Worm (Caenorhabditis elegans) whole organism, L4 larva: ENCODE measurements around the gene dao-6.

Source experiments
- F10B5.3 ChIP-seq: sonication (generic microtip); optimal IDR thresholded peaks from 2 replicates; lab custom pipeline; 2016; ENCODE audit warnings: mild to moderate bottlenecking, missing genetic modification characterization, missing compliant biosample characterization
- Y105C5A.15 ChIP-seq: fragments of 200-800 bp; sonication (Bioruptor generic); IDR thresholded peaks from 2 replicates; pipeline ENCODE4 v1.3.6; 2022; ENCODE audit warnings: missing genetic modification characterization, missing compliant biosample characterization
- Y48G9A.11 ChIP-seq: fragments of 200-800 bp; sonication (Bioruptor generic); IDR thresholded peaks from 2 replicates; pipeline ENCODE4 v1.3.6; 2022; ENCODE audit warnings: missing genetic modification reagents, missing genetic modification characterization, missing compliant biosample characterization
- ZK337.2 ChIP-seq: fragments of 200-800 bp; sonication (Bioruptor generic); IDR thresholded peaks from 2 replicates; pipeline ENCODE4 v1.3.6; 2022; ENCODE audit warnings: missing genetic modification reagents, missing genetic modification characterization, missing compliant biosample characterization
- ama-1 ChIP-seq: fragments of 150-350 bp; optimal IDR thresholded peaks from 2 replicates; lab custom pipeline; 2014; ENCODE audit warnings: inconsistent platforms, mixed read lengths
- attf-4 ChIP-seq: sonication (generic microtip); optimal IDR thresholded peaks from 3 replicates; lab custom pipeline; 2017; ENCODE audit warnings: missing biosample characterization, missing genetic modification characterization
- ceh-32 ChIP-seq: sonication (generic microtip); optimal IDR thresholded peaks from 2 replicates; lab custom pipeline; 2016; ENCODE audit warnings: mild to moderate bottlenecking, missing genetic modification characterization, missing compliant biosample characterization; ENCODE audit not compliant: poor library complexity
- ces-1 ChIP-seq: fragments of 150-350 bp; sonication (generic microtip); optimal IDR thresholded peaks from 4 replicates; lab custom pipeline; 2014; ENCODE audit warnings: missing biosample characterization, missing genetic modification reagents, missing genetic modification characterization
- cey-2 ChIP-seq: sonication (generic microtip); optimal IDR thresholded peaks from 3 replicates; lab custom pipeline; 2017; ENCODE audit warnings: missing genetic modification characterization, mild to moderate bottlenecking, missing compliant biosample characterization, antibody characterized with exemption, borderline replicate concordance; ENCODE audit not compliant: insufficient read depth
- ctbp-1 ChIP-seq: fragments of 200-800 bp; sonication (Bioruptor generic); IDR thresholded peaks from 2 replicates; pipeline ENCODE4 v1.3.6; 2022; ENCODE audit warnings: missing genetic modification reagents, missing genetic modification characterization, missing compliant biosample characterization
- daf-12 ChIP-seq: fragments of 150-350 bp; optimal IDR thresholded peaks from 2 replicates; lab custom pipeline; 2014; ENCODE audit warnings: missing biosample characterization, missing genetic modification reagents, missing genetic modification characterization
- dmd-8 ChIP-seq: fragments of 200-800 bp; sonication (Bioruptor generic); IDR thresholded peaks from 2 replicates; pipeline ENCODE4 v1.3.6; 2022; ENCODE audit warnings: missing genetic modification characterization, missing compliant biosample characterization
- dpl-1 ChIP-seq: fragments of 150-350 bp; optimal IDR thresholded peaks from 2 replicates; lab custom pipeline; 2014; ENCODE audit warnings: missing biosample characterization, missing genetic modification reagents, missing genetic modification characterization
- egl-27 ChIP-seq: sonication (generic microtip); optimal IDR thresholded peaks from 3 replicates; lab custom pipeline; 2017; ENCODE audit warnings: missing biosample characterization, missing genetic modification reagents, missing genetic modification characterization
- egl-43 ChIP-seq: fragments of 200-800 bp; sonication (Bioruptor generic); IDR thresholded peaks from 2 replicates; pipeline ENCODE4 v1.3.6; 2022; ENCODE audit warnings: missing genetic modification reagents, missing genetic modification characterization, missing compliant biosample characterization
- hif-1 ChIP-seq, 2 experiments: sonication (generic microtip); optimal IDR thresholded peaks; 2 replicates each; lab custom pipeline; 2016 to 2017; ENCODE audit warnings: missing compliant biosample characterization in 2 of 2, missing genetic modification characterization in 2 of 2, missing genetic modification reagents in 2 of 2, missing genotype in 2 of 2, mild to moderate bottlenecking in 1 of 2
- hlh-30 ChIP-seq: sonication (generic microtip); optimal IDR thresholded peaks from 2 replicates; lab custom pipeline; 2017; ENCODE audit warnings: antibody characterized with exemption, mild to moderate bottlenecking, missing genetic modification characterization, missing compliant biosample characterization; ENCODE audit not compliant: insufficient read depth
- hmg-1.1 ChIP-seq: fragments of 200-800 bp; sonication (Bioruptor generic); IDR thresholded peaks from 2 replicates; pipeline ENCODE4 v1.3.6; 2022; ENCODE audit warnings: missing genetic modification reagents, missing genetic modification characterization, missing compliant biosample characterization
- lin-1 ChIP-seq: fragments of 200-800 bp; sonication (Bioruptor generic); IDR thresholded peaks from 2 replicates; pipeline ENCODE4 v1.3.6; 2022; ENCODE audit warnings: missing genetic modification reagents, missing genetic modification characterization, missing compliant biosample characterization
- lin-13 ChIP-seq: fragments of 150-350 bp; optimal IDR thresholded peaks from 2 replicates; lab custom pipeline; 2014; ENCODE audit warnings: missing biosample characterization, missing genetic modification reagents, missing genetic modification characterization
- lin-15B ChIP-seq: fragments of 150-350 bp; sonication (generic microtip); optimal IDR thresholded peaks from 3 replicates; lab custom pipeline; 2014; ENCODE audit warnings: missing biosample characterization, missing genetic modification characterization
- lin-38 ChIP-seq: fragments of 200-800 bp; sonication (Bioruptor generic); IDR thresholded peaks from 2 replicates; pipeline ENCODE4 v1.3.6; 2022; ENCODE audit warnings: missing genetic modification reagents, missing genetic modification characterization, missing compliant biosample characterization
- lin-39 ChIP-seq: fragments of 150-350 bp; optimal IDR thresholded peaks from 2 replicates; lab custom pipeline; 2014; ENCODE audit warnings: missing biosample characterization, missing genetic modification reagents, missing genetic modification characterization
- madf-5 ChIP-seq, 2 experiments: fragments of 200-800 bp; sonication (Bioruptor generic); IDR thresholded peaks; 2 replicates each; pipeline ENCODE4 v1.3.6; 2022; ENCODE audit warnings: missing compliant biosample characterization in 2 of 2, missing genetic modification characterization in 2 of 2
- mdt-29 ChIP-seq: fragments of 200-800 bp; sonication (Bioruptor generic); IDR thresholded peaks from 2 replicates; pipeline ENCODE4 v1.3.6; 2022; ENCODE audit warnings: missing genetic modification reagents, missing genetic modification characterization, missing compliant biosample characterization
- mxl-2 ChIP-seq: fragments of 200-800 bp; sonication (Bioruptor generic); conservative IDR thresholded peaks from 2 replicates; pipeline ENCODE4 v1.3.6; 2022; ENCODE audit warnings: missing genetic modification reagents, missing genetic modification characterization, missing compliant biosample characterization
- mxl-3 ChIP-seq: fragments of 200-800 bp; sonication (Bioruptor generic); optimal IDR thresholded peaks from 2 replicates; lab custom pipeline; 2018; ENCODE audit warnings: mild to moderate bottlenecking, missing genetic modification characterization, missing compliant biosample characterization
- nhr-10 ChIP-seq: fragments of 150-350 bp; optimal IDR thresholded peaks from 2 replicates; lab custom pipeline; 2014; ENCODE audit warnings: missing biosample characterization, missing genetic modification characterization
- nhr-102 ChIP-seq: sonication (generic microtip); optimal IDR thresholded peaks from 2 replicates; lab custom pipeline; 2016; ENCODE audit warnings: mild to moderate bottlenecking, missing genetic modification characterization, moderate library complexity, missing compliant biosample characterization
- nhr-11 ChIP-seq: fragments of 150-350 bp; optimal IDR thresholded peaks from 2 replicates; lab custom pipeline; 2014; ENCODE audit warnings: missing biosample characterization, missing genetic modification characterization
- nhr-237 ChIP-seq: sonication (generic microtip); optimal IDR thresholded peaks from 2 replicates; lab custom pipeline; 2017; ENCODE audit warnings: missing biosample characterization, missing genetic modification characterization
- nhr-25 ChIP-seq: sonication (generic microtip); optimal IDR thresholded peaks from 2 replicates; lab custom pipeline; 2017; ENCODE audit warnings: missing genetic modification characterization, mild to moderate bottlenecking, missing compliant biosample characterization, antibody characterized with exemption, moderate library complexity, borderline replicate concordance; ENCODE audit not compliant: insufficient read depth
- nhr-41 ChIP-seq: fragments of 200-800 bp; sonication (Bioruptor generic); IDR thresholded peaks from 2 replicates; pipeline ENCODE4 v1.3.6; 2022; ENCODE audit warnings: missing genetic modification reagents, missing genetic modification characterization, missing compliant biosample characterization
- nhr-48 ChIP-seq: sonication (generic microtip); optimal IDR thresholded peaks from 2 replicates; lab custom pipeline; 2016; ENCODE audit warnings: mild to moderate bottlenecking, missing genetic modification characterization, missing compliant biosample characterization
- saeg-2 ChIP-seq: fragments of 200-800 bp; sonication (Bioruptor generic); IDR thresholded peaks from 2 replicates; pipeline ENCODE4 v1.3.6; 2022; ENCODE audit warnings: missing genetic modification reagents, missing genetic modification characterization, missing compliant biosample characterization
- set-16 ChIP-seq: fragments of 200-800 bp; sonication (Bioruptor generic); IDR thresholded peaks from 2 replicates; pipeline ENCODE4 v1.3.6; 2022; ENCODE audit warnings: missing genetic modification reagents, missing genetic modification characterization, missing compliant biosample characterization
- unc-39 ChIP-seq: sonication (generic microtip); optimal IDR thresholded peaks from 2 replicates; lab custom pipeline; 2017; ENCODE audit warnings: missing biosample characterization, missing genetic modification characterization
- unc-62 ChIP-seq, 3 experiments: fragments of 150-350 bp in 1 of 3; sonication (generic microtip); optimal IDR thresholded peaks in 2 of 3; peaks in 1 of 3; 1 replicate in 1 of 3; 2 replicates in 2 of 3; lab custom pipeline; 2014 to 2017; ENCODE audit warnings: missing biosample characterization in 3 of 3, missing genetic modification characterization in 3 of 3, missing genetic modification reagents in 3 of 3, missing genotype in 1 of 3
- zag-1 ChIP-seq: fragments of 150-350 bp; optimal IDR thresholded peaks from 2 replicates; lab custom pipeline; 2014; ENCODE audit warnings: missing biosample characterization, missing genetic modification characterization
- zfp-3 ChIP-seq: fragments of 200-800 bp; sonication (Bioruptor generic); conservative IDR thresholded peaks from 2 replicates; pipeline ENCODE4 v1.3.6; 2022; ENCODE audit warnings: missing genetic modification reagents, missing genetic modification characterization, missing compliant biosample characterization

dao-6 gene

ce11 chrIII:9765465-9765900, 29.5 kb upstream of the dao-6 start (continued):
- TF ChIP-seq nhr-25 (peak; percentile 98), nhr-10 (tag; lab: Kevin White, UChicago) (peak; percentile 93), cey-2 (peak; percentile 83), lin-38 (GFP tag; lab: Robert Waterston, UW) (peak; percentile 94), ceh-32 (peak; percentile 75), attf-4 (tag; lab: Kevin White, UChicago) (no peak), egl-27 (peak; percentile 19), unc-39 (tag; lab: Kevin White, UChicago) (peak; percentile 37), nhr-41 (GFP tag; lab: Robert Waterston, UW) (peak; percentile 96), Y105C5A.15 (GFP tag; lab: Robert Waterston, UW) (peak; percentile 96), Y48G9A.11 (GFP tag; lab: Robert Waterston, UW) (peak; percentile 63; the same call in 1 of the 2 replicates), mxl-3 (GFP tag; lab: Kevin White, UChicago) (peak; percentile 99), ctbp-1 (peak; percentile 98), ces-1 (GFP tag; lab: Kevin White, UChicago) (no peak), nhr-11 (peak; percentile 99), hmg-1.1 (GFP tag; lab: Robert Waterston, UW) (peak; percentile 99), mxl-2 (peak; percentile 93), lin-39 (tag; lab: Kevin White, UChicago) (peak; percentile 78), lin-15B (tag; lab: Kevin White, UChicago) (no peak), dmd-8 (0 out of 2 replicates have a peak, but pooled peaks have one; percentile 56), nhr-102 (tag; lab: Kevin White, UChicago) (peak; percentile 98), dpl-1 (GFP tag; lab: Kevin White, UChicago) (peak; percentile 86), daf-12 (tag; lab: Kevin White, UChicago) (no peak), nhr-237 (tag; lab: Kevin White, UChicago) (peak; percentile 37), zfp-3 (peak; percentile 99), lin-1 (GFP tag; lab: Robert Waterston, UW) (peak; percentile 98), nhr-48 (tag; lab: Kevin White, UChicago) (peak; percentile 96), zag-1 (peak; percentile 80), mdt-29 (GFP tag; lab: Robert Waterston, UW) (peak; percentile 96), hif-1 (tag; optimal IDR thresholded peaks at IDR 0.05; lab: Kevin White, UChicago) (peak; percentile 81 to 96), ZK337.2 (GFP tag; lab: Robert Waterston, UW) (peak; percentile 78; the same call in 1 of the 2 replicates), hlh-30 (tag; lab: Kevin White, UChicago) (peak; percentile 99), set-16 (GFP tag; lab: Robert Waterston, UW) (peak; percentile 91), F10B5.3 (tag; lab: Kevin White, UChicago) (peak; percentile 91), lin-13 (GFP tag; lab: Kevin White, UChicago) (peak; percentile 91), saeg-2 (peak; percentile 99)

- TF ChIP-seq madf-5 (GFP tag; IDR thresholded peaks at IDR 0.05; lab: Robert Waterston, UW) (no peak), unc-62 (GFP tag; optimal IDR thresholded peaks at IDR 0.05 in 1 of 2; lab: Kevin White, UChicago) (peak in 1 of 2 experiments; percentile 68), unc-62 (tag; optimal IDR thresholded peaks at IDR 0.05; lab: Kevin White, UChicago) (no peak), mdt-29 (GFP tag; lab: Robert Waterston, UW) (peak; percentile 15; the same call in 1 of the 2 replicates), ctbp-1 (0 out of 2 replicates have a peak, but pooled peaks have one; percentile 7), ama-1 (no peak), hmg-1.1 (GFP tag; lab: Robert Waterston, UW) (0 out of 2 replicates have a peak, but pooled peaks have one; percentile 18), set-16 (GFP tag; lab: Robert Waterston, UW) (peak; percentile 62; the same call in 1 of the 2 replicates), egl-43 (GFP tag; lab: Robert Waterston, UW) (peak; percentile 53)
These were observed 28.7 kb upstream of the dao-6 start for ce11 chrIII:9764718-9765117.
